Worm (Caenorhabditis elegans): ENCODE results near the gene cal-3.
A peak's percentile ranks its signal among the peaks of the same experiment; 100 is the strongest.

The cal-3 gene

DNA sequence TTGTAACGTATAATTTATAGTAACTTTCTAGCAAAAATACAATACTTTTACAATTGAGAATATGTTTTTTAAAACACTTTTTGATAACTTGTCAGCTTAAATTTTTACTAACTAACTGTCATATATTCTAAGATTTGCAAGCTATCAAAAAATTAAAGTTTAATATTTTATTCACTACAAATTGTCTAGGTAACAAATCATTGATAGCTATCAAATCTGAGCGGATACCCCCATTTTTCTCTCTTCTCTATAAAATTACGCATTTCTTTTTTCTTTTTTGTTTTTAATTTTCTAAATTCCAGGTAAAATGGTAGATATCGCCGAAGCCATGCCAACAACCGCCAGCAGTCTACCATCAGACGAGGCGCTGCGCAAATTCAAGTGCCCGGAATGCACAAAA is 20.6 kb upstream of the cal-3 start, which contains the start of gene zag-1:
Gene zag-1 (plus strand): TSS at position 301 of the 400 bp plus-strand sequence.
- no peak for TF ChIP-seq lin-15B (tag; optimal IDR thresholded peaks at IDR 0.05)
- no peak for TF ChIP-seq tbx-2 (tag; optimal IDR thresholded peaks at IDR 0.05)
- no peak for TF ChIP-seq snu-23 (GFP tag; optimal IDR thresholded peaks at IDR 0.05)
- no peak for TF ChIP-seq nhr-19 (GFP tag; conservative IDR thresholded peaks at IDR 0.05)
- TF ChIP-seq skn-1 (tag; optimal IDR thresholded peaks at IDR 0.05) = no peak
- no peak for TF ChIP-seq nhr-12 (tag; optimal IDR thresholded peaks at IDR 0.05)
- no peak for TF ChIP-seq alr-1 (tag; optimal IDR thresholded peaks at IDR 0.05; ENCODE audit: borderline replicate concordance)
- TF ChIP-seq pag-3 (tag; optimal IDR thresholded peaks at IDR 0.05; ENCODE audit: borderline replicate concordance, insufficient read depth) = no peak

DNA sequence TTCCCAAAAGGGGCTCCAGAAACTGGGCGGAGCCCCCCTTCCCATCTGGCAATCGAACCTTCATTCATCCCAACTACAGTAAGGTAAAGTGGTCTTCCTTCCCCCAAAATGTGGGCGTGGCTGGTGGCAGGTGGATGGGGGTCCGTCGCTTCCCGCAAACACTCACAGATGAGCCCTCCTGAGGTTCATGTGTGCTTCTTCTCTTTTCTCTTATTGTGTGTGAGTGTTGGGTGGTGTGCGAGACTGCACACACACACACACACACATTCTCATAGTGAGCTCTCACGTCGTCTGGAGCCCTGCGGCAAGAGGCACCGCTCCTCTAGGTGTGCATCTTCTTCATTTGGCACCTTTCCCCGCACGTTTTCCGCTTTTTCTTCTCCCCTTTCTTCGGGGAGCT is 19.6 kb upstream of the cal-3 start:
- TF ChIP-seq efl-1 (optimal IDR thresholded peaks at IDR 0.05) = no peak
- no peak for TF ChIP-seq efl-1 (GFP tag; optimal IDR thresholded peaks at IDR 0.05 in 1 of 2)
- TF ChIP-seq sox-4 (tag; optimal IDR thresholded peaks at IDR 0.05) = no peak
- peak; percentile 16 for TF ChIP-seq dsc-1 (tag; optimal IDR thresholded peaks at IDR 0.05)
- peak; percentile 25 for TF ChIP-seq lin-14 (GFP tag; optimal IDR thresholded peaks at IDR 0.05)

DNA sequence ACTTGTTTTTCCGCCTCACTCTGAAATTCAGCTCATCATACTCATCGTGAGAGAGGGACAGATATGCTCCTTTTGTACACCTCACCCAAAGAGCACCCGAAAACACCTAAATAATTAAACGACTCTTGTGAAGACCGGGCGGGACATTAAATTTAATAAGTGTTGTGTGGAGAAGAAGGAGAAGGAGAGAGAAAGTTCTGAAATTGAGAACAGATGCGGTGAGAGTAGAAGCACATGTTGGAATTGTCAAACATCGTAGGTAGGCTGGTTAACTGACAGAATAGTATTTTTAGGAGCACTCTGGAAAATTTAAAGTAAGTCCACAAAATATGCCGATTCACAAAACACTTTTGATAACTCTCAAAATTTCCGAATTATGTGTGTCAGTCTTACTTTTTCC is 18.6 kb upstream of the cal-3 start:
- TF ChIP-seq fkh-4 (tag; optimal IDR thresholded peaks at IDR 0.05; ENCODE audit: borderline replicate concordance) = peak; percentile 80
- peak; percentile 95 for TF ChIP-seq dsc-1 (tag; optimal IDR thresholded peaks at IDR 0.05)
- TF ChIP-seq mep-1 (tag; optimal IDR thresholded peaks at IDR 0.05) = no peak

DNA sequence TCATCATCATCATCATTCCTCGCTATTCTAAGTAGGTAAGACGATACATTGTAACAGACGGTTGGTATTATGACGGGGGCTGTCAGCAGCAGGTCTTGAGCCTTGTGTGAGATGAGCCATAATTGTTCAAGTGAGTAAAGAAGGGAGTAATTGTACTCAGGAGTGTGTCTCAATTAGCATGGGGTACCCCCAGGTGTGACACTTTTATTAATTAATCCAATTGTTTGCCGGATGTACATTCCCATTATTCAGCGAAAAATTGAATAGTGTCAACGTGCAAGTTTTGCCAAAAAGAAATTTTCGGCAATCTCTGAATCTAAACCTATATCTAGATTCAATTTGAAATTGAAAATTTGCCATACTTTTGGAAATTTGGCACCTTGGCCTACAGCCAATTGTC is 14.0 kb upstream of the cal-3 start:
- no peak for TF ChIP-seq fkh-10 (GFP tag; optimal IDR thresholded peaks at IDR 0.05)
- no peak for TF ChIP-seq aly-2 (tag; optimal IDR thresholded peaks at IDR 0.05)
- no peak for TF ChIP-seq mdl-1 (tag; optimal IDR thresholded peaks at IDR 0.05)
- no peak for TF ChIP-seq nhr-71 (tag; optimal IDR thresholded peaks at IDR 0.05)
- TF ChIP-seq rnt-1 (tag; optimal IDR thresholded peaks at IDR 0.05) = no peak
- TF ChIP-seq lin-15B (tag; optimal IDR thresholded peaks at IDR 0.05) = no peak
- TF ChIP-seq tbx-2 (tag; optimal IDR thresholded peaks at IDR 0.05) = no peak
- TF ChIP-seq jun-1 (tag; optimal IDR thresholded peaks at IDR 0.05) = no peak
- no peak for TF ChIP-seq sox-4 (tag; optimal IDR thresholded peaks at IDR 0.05)
- no peak for TF ChIP-seq ceh-88 (GFP tag; IDR thresholded peaks at IDR 0.05)
- TF ChIP-seq unc-62 (GFP tag; optimal IDR thresholded peaks at IDR 0.05) = no peak
- no peak for TF ChIP-seq pqm-1 (tag; optimal IDR thresholded peaks at IDR 0.05)
- no peak for TF ChIP-seq C04F5.9 (tag; optimal IDR thresholded peaks at IDR 0.05)
- TF ChIP-seq lsy-2 (tag; optimal IDR thresholded peaks at IDR 0.05) = no peak
- TF ChIP-seq lin-35 (GFP tag; optimal IDR thresholded peaks at IDR 0.05) = no peak

DNA sequence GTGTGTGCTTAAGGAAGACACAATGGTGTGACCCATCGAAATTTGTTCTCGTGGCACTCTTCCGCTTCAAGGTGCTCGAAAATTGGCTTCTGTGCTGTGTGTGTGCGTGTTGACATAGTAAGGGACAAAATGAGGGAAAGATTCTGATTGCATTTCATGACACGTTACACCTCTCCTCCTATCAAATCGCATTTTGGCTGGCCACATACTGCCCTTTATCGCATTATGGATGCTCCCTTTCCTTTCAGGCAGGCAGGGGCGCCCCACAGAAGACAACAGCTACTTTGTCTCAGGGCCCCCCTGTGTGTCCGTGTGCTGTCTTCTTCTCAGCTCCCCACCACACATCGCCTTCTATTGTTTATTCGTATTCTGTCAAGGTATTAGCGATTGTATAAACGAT is 12.5 kb upstream of the cal-3 start:
- no peak for TF ChIP-seq egl-13 (tag; optimal IDR thresholded peaks at IDR 0.05)
- no peak for TF ChIP-seq efl-1 (optimal IDR thresholded peaks at IDR 0.05)
- peak in 1 of 2 experiments; percentile 44 for TF ChIP-seq efl-1 (GFP tag; optimal IDR thresholded peaks at IDR 0.05 in 1 of 2)
- TF ChIP-seq grh-1 (GFP tag; IDR thresholded peaks at IDR 0.05) = no peak
- TF ChIP-seq zag-1 (tag; optimal IDR thresholded peaks at IDR 0.05) = no peak
- no peak for TF ChIP-seq snpc-4 (tag; optimal IDR thresholded peaks at IDR 0.05)
- TF ChIP-seq fkh-10 (GFP tag; optimal IDR thresholded peaks at IDR 0.05) = peak; percentile 49
- no peak for TF ChIP-seq elt-3 (tag; optimal IDR thresholded peaks at IDR 0.05)
- TF ChIP-seq nhr-90 (tag; optimal IDR thresholded peaks at IDR 0.05; ENCODE audit: poor library complexity) = no peak
- no peak for TF ChIP-seq rnt-1 (tag; optimal IDR thresholded peaks at IDR 0.05)
- TF ChIP-seq pax-3 (tag; optimal IDR thresholded peaks at IDR 0.05) = no peak
- no peak for TF ChIP-seq vab-15 (tag; optimal IDR thresholded peaks at IDR 0.05)
- no peak for TF ChIP-seq fkh-8 (tag; optimal IDR thresholded peaks at IDR 0.05)
- no peak for TF ChIP-seq mef-2 (tag; optimal IDR thresholded peaks at IDR 0.05)
- no peak for TF ChIP-seq tlp-1 (tag; optimal IDR thresholded peaks at IDR 0.05)
- TF ChIP-seq lin-14 (GFP tag; optimal IDR thresholded peaks at IDR 0.05) = peak; percentile 41
- peak; percentile 9 for TF ChIP-seq ces-1 (GFP tag; optimal IDR thresholded peaks at IDR 0.05)

Data from whole organism, L1 larva.